Worm (Caenorhabditis elegans): ENCODE results near the gene F45D3.3.
A peak's percentile ranks its signal among the peaks of the same experiment; 100 is the strongest.

The F45D3.3 gene

ce11 chrV:12540018-12540417, 10.2 kb downstream of the F45D3.3 start:
- TF ChIP-seq unc-62 (GFP tag; optimal IDR thresholded peaks at IDR 0.05): no peak

ce11 chrV:12538984-12539852, 11.0 kb downstream of the F45D3.3 start:
- TF ChIP-seq unc-62 (GFP tag; optimal IDR thresholded peaks at IDR 0.05): no peak

- TF ChIP-seq unc-62 (GFP tag; optimal IDR thresholded peaks at IDR 0.05): no peak
Observed at ce11 chrV:12537505-12537904, 12.7 kb downstream of the F45D3.3 start.

- no peak for TF ChIP-seq unc-62 (GFP tag; optimal IDR thresholded peaks at IDR 0.05)
Observed at ce11 chrV:12536409-12537038, 13.7 kb downstream of the F45D3.3 start.

ce11 chrV:12534941-12535340, 15.2 kb downstream of the F45D3.3 start:
- no peak for TF ChIP-seq unc-62 (GFP tag; optimal IDR thresholded peaks at IDR 0.05)

- TF ChIP-seq unc-62 (GFP tag; optimal IDR thresholded peaks at IDR 0.05): peak; percentile 25
Observed at ce11 chrV:12533635-12534150, 16.5 kb downstream of the F45D3.3 start.

- TF ChIP-seq unc-62 (GFP tag; optimal IDR thresholded peaks at IDR 0.05): no peak
Observed at ce11 chrV:12532369-12532768, 17.8 kb downstream of the F45D3.3 start.

- no peak for TF ChIP-seq unc-62 (GFP tag; optimal IDR thresholded peaks at IDR 0.05)
Observed at ce11 chrV:12531084-12531483, 19.1 kb downstream of the F45D3.3 start.

- TF ChIP-seq unc-62 (GFP tag; optimal IDR thresholded peaks at IDR 0.05): no peak
Observed at ce11 chrV:12530129-12530528, 20.1 kb downstream of the F45D3.3 start.

ce11 chrV:12528919-12529318, 21.3 kb downstream of the F45D3.3 start:
- TF ChIP-seq unc-62 (GFP tag; optimal IDR thresholded peaks at IDR 0.05): no peak

- TF ChIP-seq unc-62 (GFP tag; optimal IDR thresholded peaks at IDR 0.05): no peak
Observed at ce11 chrV:12526758-12527157, 23.4 kb downstream of the F45D3.3 start, which contains the start of gene F45D3.1. Gene F45D3.1 (plus strand): TSS chrV:12527058.

- TF ChIP-seq unc-62 (GFP tag; optimal IDR thresholded peaks at IDR 0.05): no peak
Observed at ce11 chrV:12526124-12526523, 24.1 kb downstream of the F45D3.3 start.

ce11 chrV:12525526-12525925, 24.7 kb downstream of the F45D3.3 start, which contains the start of gene dyf-4:
Gene dyf-4 (minus strand): TSS chrV:12525738.
- no peak for TF ChIP-seq unc-62 (GFP tag; optimal IDR thresholded peaks at IDR 0.05)

- no peak for TF ChIP-seq unc-62 (GFP tag; optimal IDR thresholded peaks at IDR 0.05)
Observed at ce11 chrV:12523356-12523755, 26.8 kb downstream of the F45D3.3 start.

- no peak for TF ChIP-seq unc-62 (GFP tag; optimal IDR thresholded peaks at IDR 0.05)
Observed at ce11 chrV:12518770-12519169, 31.4 kb downstream of the F45D3.3 start.

- no peak for TF ChIP-seq unc-62 (GFP tag; optimal IDR thresholded peaks at IDR 0.05)
Observed at ce11 chrV:12517757-12518156, 32.4 kb downstream of the F45D3.3 start.

- no peak for TF ChIP-seq unc-62 (GFP tag; optimal IDR thresholded peaks at IDR 0.05)
Observed at ce11 chrV:12517148-12517547, 33.0 kb downstream of the F45D3.3 start, which contains the start of gene cal-1. Gene cal-1 (minus strand): TSS chrV:12517248.

All from whole organism, dauer.